Worm (Caenorhabditis elegans) whole organism, late embryonic: Measurements from ENCODE around the gene haao-1.
A peak's percentile ranks its signal among the peaks of the same experiment; 100 is the strongest.

ENCODE experiments used
- C08G9.2 ChIP-seq: sonication (generic microtip); optimal IDR thresholded peaks from 2 replicates; lab custom pipeline; 2016; ENCODE audit warnings: mild to moderate bottlenecking, missing genetic modification characterization, moderate library complexity, missing compliant biosample characterization
- F13H6.1 ChIP-seq: sonication (generic microtip); optimal IDR thresholded peaks from 2 replicates; lab custom pipeline; 2016; ENCODE audit warnings: missing genetic modification characterization, missing compliant biosample characterization
- ahr-1 ChIP-seq: sonication (generic microtip); optimal IDR thresholded peaks from 2 replicates; lab custom pipeline; 2016; ENCODE audit warnings: missing genetic modification characterization, missing compliant biosample characterization
- ceh-14 ChIP-seq: sonication (generic microtip); optimal IDR thresholded peaks from 2 replicates; lab custom pipeline; 2016; ENCODE audit warnings: missing genotype, missing genetic modification characterization, missing compliant biosample characterization
- ceh-18 ChIP-seq: sonication (generic microtip); optimal IDR thresholded peaks from 2 replicates; lab custom pipeline; 2016; ENCODE audit warnings: missing genetic modification characterization, missing compliant biosample characterization
- ceh-2 ChIP-seq: sonication (generic microtip); optimal IDR thresholded peaks from 2 replicates; lab custom pipeline; 2016; ENCODE audit warnings: missing genotype, missing genetic modification characterization, missing compliant biosample characterization
- ceh-22 ChIP-seq: sonication (generic microtip); optimal IDR thresholded peaks from 2 replicates; lab custom pipeline; 2017; ENCODE audit warnings: missing biosample characterization, missing genetic modification characterization
- ceh-24 ChIP-seq: sonication (generic microtip); optimal IDR thresholded peaks from 2 replicates; lab custom pipeline; 2016; ENCODE audit warnings: mild to moderate bottlenecking, missing genetic modification characterization, missing compliant biosample characterization
- ceh-31 ChIP-seq: sonication (generic microtip); optimal IDR thresholded peaks from 2 replicates; lab custom pipeline; 2016; ENCODE audit warnings: missing genetic modification characterization, missing compliant biosample characterization
- ceh-34 ChIP-seq: sonication (generic microtip); optimal IDR thresholded peaks from 2 replicates; lab custom pipeline; 2016; ENCODE audit warnings: mild to moderate bottlenecking, missing genetic modification characterization, missing compliant biosample characterization
- che-1 ChIP-seq: sonication (generic microtip); optimal IDR thresholded peaks from 2 replicates; lab custom pipeline; 2016; ENCODE audit warnings: mild to moderate bottlenecking, missing genetic modification characterization, missing compliant biosample characterization
- dmd-4 ChIP-seq: sonication (generic microtip); optimal IDR thresholded peaks from 2 replicates; lab custom pipeline; 2016; ENCODE audit warnings: borderline replicate concordance, missing genetic modification characterization, missing compliant biosample characterization
- elt-4 ChIP-seq: sonication (generic microtip); optimal IDR thresholded peaks from 2 replicates; lab custom pipeline; 2016; ENCODE audit warnings: missing genetic modification characterization, missing compliant biosample characterization
- eyg-1 ChIP-seq: sonication (generic microtip); optimal IDR thresholded peaks from 2 replicates; lab custom pipeline; 2016; ENCODE audit warnings: missing genotype, missing genetic modification characterization, missing compliant biosample characterization
- fax-1 ChIP-seq: sonication (generic microtip); optimal IDR thresholded peaks from 2 replicates; lab custom pipeline; 2016; ENCODE audit warnings: missing genotype, missing genetic modification characterization, missing compliant biosample characterization
- fkh-10 ChIP-seq: fragments of 150-350 bp; optimal IDR thresholded peaks from 2 replicates; lab custom pipeline; 2014; ENCODE audit warnings: missing biosample characterization, missing genetic modification reagents, missing genetic modification characterization
- fkh-6 ChIP-seq: sonication (generic microtip); optimal IDR thresholded peaks from 2 replicates; lab custom pipeline; 2016; ENCODE audit warnings: missing genetic modification characterization, missing compliant biosample characterization
- gmeb-2 ChIP-seq: sonication (generic microtip); optimal IDR thresholded peaks from 2 replicates; lab custom pipeline; 2016; ENCODE audit warnings: missing genetic modification characterization, inconsistent platforms, missing compliant biosample characterization
- hlh-13 ChIP-seq: fragments of 200-800 bp; sonication (Bioruptor generic); optimal IDR thresholded peaks from 2 replicates; lab custom pipeline; 2018; ENCODE audit warnings: mild to moderate bottlenecking, missing genetic modification characterization, missing compliant biosample characterization
- hlh-15 ChIP-seq: sonication (generic microtip); optimal IDR thresholded peaks from 2 replicates; lab custom pipeline; 2016; ENCODE audit warnings: missing genetic modification characterization, missing compliant biosample characterization
- hlh-8 ChIP-seq: sonication (generic microtip); optimal IDR thresholded peaks from 2 replicates; lab custom pipeline; 2016; ENCODE audit warnings: missing genotype, missing genetic modification characterization, missing compliant biosample characterization
- lim-6 ChIP-seq: sonication (generic microtip); optimal IDR thresholded peaks from 2 replicates; lab custom pipeline; 2016; ENCODE audit warnings: missing genetic modification characterization, missing compliant biosample characterization
- lin-11 ChIP-seq: fragments of 200-800 bp; sonication (Bioruptor generic); optimal IDR thresholded peaks from 2 replicates; lab custom pipeline; 2018; ENCODE audit warnings: mild to moderate bottlenecking, missing genetic modification characterization, missing compliant biosample characterization
- madf-2 ChIP-seq: sonication (generic microtip); optimal IDR thresholded peaks from 2 replicates; lab custom pipeline; 2017; ENCODE audit warnings: missing genetic modification characterization, missing compliant biosample characterization
- nhr-11 ChIP-seq: fragments of 150-350 bp; optimal IDR thresholded peaks from 2 replicates; lab custom pipeline; 2014; ENCODE audit warnings: missing biosample characterization, missing genetic modification characterization
- nhr-232 ChIP-seq: sonication (generic microtip); optimal IDR thresholded peaks from 2 replicates; lab custom pipeline; 2016; ENCODE audit warnings: missing genetic modification characterization, missing compliant biosample characterization
- npax-4 ChIP-seq: sonication (generic microtip); optimal IDR thresholded peaks from 2 replicates; lab custom pipeline; 2016; ENCODE audit warnings: missing genetic modification characterization, missing compliant biosample characterization
- odd-2 ChIP-seq: sonication (generic microtip); optimal IDR thresholded peaks from 2 replicates; lab custom pipeline; 2017; ENCODE audit warnings: antibody characterized with exemption, mild to moderate bottlenecking, missing genetic modification characterization, missing compliant biosample characterization
- pag-3 ChIP-seq: sonication (generic microtip); optimal IDR thresholded peaks from 2 replicates; lab custom pipeline; 2016; ENCODE audit warnings: missing compliant biosample characterization, missing genetic modification characterization, borderline replicate concordance
- pat-9 ChIP-seq: fragments of 200-800 bp; sonication (Bioruptor generic); optimal IDR thresholded peaks from 2 replicates; lab custom pipeline; 2018; ENCODE audit warnings: mild to moderate bottlenecking, missing genetic modification characterization, moderate library complexity, missing compliant biosample characterization
- pax-1 ChIP-seq: fragments of 150-350 bp; optimal IDR thresholded peaks from 2 replicates; lab custom pipeline; 2014; ENCODE audit warnings: missing biosample characterization, missing genetic modification characterization
- pha-2 ChIP-seq: sonication (generic microtip); optimal IDR thresholded peaks from 2 replicates; lab custom pipeline; 2017; ENCODE audit warnings: mild to moderate bottlenecking, missing genetic modification characterization, missing compliant biosample characterization
- pqm-1 ChIP-seq: sonication (generic microtip); optimal IDR thresholded peaks from 2 replicates; lab custom pipeline; 2016; ENCODE audit warnings: missing genetic modification characterization, missing compliant biosample characterization
- pros-1 ChIP-seq: fragments of 150-350 bp; optimal IDR thresholded peaks from 2 replicates; lab custom pipeline; 2014; ENCODE audit warnings: missing biosample characterization, missing genetic modification reagents, missing genetic modification characterization
- rnt-1 ChIP-seq: sonication (generic microtip); optimal IDR thresholded peaks from 2 replicates; lab custom pipeline; 2016; ENCODE audit warnings: missing genetic modification characterization, missing compliant biosample characterization
- sdc-2 ChIP-seq: sonication (generic microtip); optimal IDR thresholded peaks from 2 replicates; lab custom pipeline; 2016; ENCODE audit warnings: missing genotype, missing genetic modification characterization, missing compliant biosample characterization
- sox-2 ChIP-seq: fragments of 200-800 bp; sonication (Bioruptor generic); IDR thresholded peaks from 2 replicates; pipeline ENCODE4 v1.3.6; 2022; ENCODE audit warnings: missing genetic modification reagents, missing genetic modification characterization, missing compliant biosample characterization
- syd-9 ChIP-seq: sonication (generic microtip); optimal IDR thresholded peaks from 2 replicates; lab custom pipeline; 2016; ENCODE audit warnings: mild to moderate bottlenecking, missing genetic modification characterization, moderate library complexity, missing compliant biosample characterization
- tbx-2 ChIP-seq: sonication (generic microtip); optimal IDR thresholded peaks from 2 replicates; lab custom pipeline; 2016; ENCODE audit warnings: missing genetic modification characterization, missing compliant biosample characterization
- tbx-7 ChIP-seq: sonication (generic microtip); optimal IDR thresholded peaks from 2 replicates; lab custom pipeline; 2016; ENCODE audit warnings: missing genotype, missing genetic modification characterization, missing compliant biosample characterization
- unc-3 ChIP-seq, 2 experiments: fragments of 200-800 bp in 1 of 2; sonication (Bioruptor generic) in 1 of 2; sonication (generic microtip) in 1 of 2; conservative IDR thresholded peaks in 1 of 2; optimal IDR thresholded peaks in 1 of 2; 2 replicates each; pipeline versions ENCODE4 v1.3.6 to Lab custom; 2016 to 2022; ENCODE audit warnings: missing compliant biosample characterization in 2 of 2, missing genetic modification characterization in 2 of 2, missing genetic modification reagents in 1 of 2
- unc-42 ChIP-seq: sonication (generic microtip); optimal IDR thresholded peaks from 2 replicates; lab custom pipeline; 2016; ENCODE audit warnings: missing genotype, missing genetic modification characterization, missing compliant biosample characterization
- zip-5 ChIP-seq: sonication (generic microtip); optimal IDR thresholded peaks from 2 replicates; lab custom pipeline; 2016; ENCODE audit warnings: missing genetic modification characterization, missing compliant biosample characterization
- ztf-16 ChIP-seq: sonication (generic microtip); optimal IDR thresholded peaks from 2 replicates; lab custom pipeline; 2017; ENCODE audit warnings: missing genetic modification characterization, missing compliant biosample characterization

The haao-1 gene

DNA sequence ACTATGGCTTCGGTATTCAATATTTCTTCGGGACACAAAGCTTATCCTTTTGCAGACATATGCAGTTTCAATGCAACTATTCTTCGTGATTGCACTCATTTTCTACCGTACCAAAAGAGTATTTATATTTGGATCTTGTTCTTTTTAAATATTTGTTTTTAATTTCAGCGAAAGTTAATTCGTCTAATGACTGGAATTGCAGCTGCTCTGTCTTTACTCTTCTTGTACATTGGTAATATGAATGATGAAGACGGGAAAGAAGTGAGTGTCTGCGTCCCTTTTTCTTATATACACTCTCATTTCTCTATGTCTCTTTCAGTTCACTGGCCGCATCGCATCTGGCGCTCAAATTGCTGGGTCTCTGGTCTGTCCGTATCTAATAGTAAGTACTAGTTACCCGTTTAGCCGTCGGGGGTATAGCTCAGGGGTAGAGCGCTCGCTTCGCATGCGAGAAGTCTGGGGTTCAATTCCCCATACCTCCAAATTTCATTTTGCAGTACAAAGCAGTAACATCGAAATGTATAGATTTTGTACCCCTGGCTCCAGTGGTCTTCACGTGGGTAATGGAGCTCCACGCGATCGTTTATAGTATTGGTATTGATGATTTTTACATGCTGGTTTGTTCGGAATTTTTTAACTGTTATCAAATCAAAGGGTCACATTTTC lies 1.4 kb upstream of the haao-1 start (continued):
- TF ChIP-seq lin-11 (tag; lab: Kevin White, UChicago) (peak; percentile 81), nhr-11 (tag; lab: Kevin White, UChicago) (no peak), ceh-14 (peak; percentile 45), fax-1 (tag; lab: Kevin White, UChicago) (peak; percentile 72), gmeb-2 (peak; percentile 92), sox-2 (peak; percentile 84), madf-2 (tag; lab: Kevin White, UChicago) (peak; percentile 81), ztf-16 (peak; percentile 87), tbx-2 (peak; percentile 80), F13H6.1 (tag; lab: Kevin White, UChicago) (peak; percentile 65), pat-9 (tag; lab: Kevin White, UChicago) (peak; percentile 90), fkh-6 (tag; lab: Kevin White, UChicago) (peak; percentile 90), sdc-2 (tag; lab: Kevin White, UChicago) (peak; percentile 78), npax-4 (tag; lab: Kevin White, UChicago) (peak; percentile 76), nhr-232 (tag; lab: Kevin White, UChicago) (peak; percentile 82), pqm-1 (tag; lab: Kevin White, UChicago) (peak; percentile 45), unc-3 (GFP tag; conservative IDR thresholded peaks at IDR 0.05; lab: Robert Waterston, UW) (peak; percentile 87), unc-3 (tag; optimal IDR thresholded peaks at IDR 0.05; lab: Kevin White, UChicago) (peak; percentile 86), tbx-7 (tag; lab: Kevin White, UChicago) (peak; percentile 41), C08G9.2 (tag; lab: Kevin White, UChicago) (peak; percentile 77), hlh-13 (GFP tag; lab: Kevin White, UChicago) (peak; percentile 90), ceh-18 (tag; lab: Kevin White, UChicago) (peak; percentile 74), pag-3 (tag; lab: Kevin White, UChicago) (peak; percentile 11), ceh-2 (tag; lab: Kevin White, UChicago) (peak; percentile 77), lim-6 (tag; lab: Kevin White, UChicago) (no peak), ceh-22 (tag; lab: Kevin White, UChicago) (no peak), eyg-1 (tag; lab: Kevin White, UChicago) (peak; percentile 88), hlh-15 (tag; lab: Kevin White, UChicago) (peak; percentile 65), elt-4 (tag; lab: Kevin White, UChicago) (no peak), dmd-4 (peak; percentile 59), ceh-34 (tag; lab: Kevin White, UChicago) (peak; percentile 92), odd-2 (tag; lab: Kevin White, UChicago) (peak; percentile 39), che-1 (tag; lab: Kevin White, UChicago) (peak; percentile 84), pha-2 (tag; lab: Kevin White, UChicago) (peak; percentile 92), unc-42 (tag; lab: Kevin White, UChicago) (peak; percentile 84), ahr-1 (peak; percentile 49), rnt-1 (tag; lab: Kevin White, UChicago) (peak; percentile 66), pax-1 (tag; lab: Kevin White, UChicago) (no peak), pros-1 (tag; lab: Kevin White, UChicago) (peak; percentile 15), hlh-8 (tag; lab: Kevin White, UChicago) (peak; percentile 59), fkh-10 (GFP tag; lab: Kevin White, UChicago) (peak; percentile 62), syd-9 (tag; lab: Kevin White, UChicago) (peak; percentile 88), ceh-24 (tag; lab: Kevin White, UChicago) (peak; percentile 62), zip-5 (tag; lab: Kevin White, UChicago) (peak; percentile 47), ceh-31 (tag; lab: Kevin White, UChicago) (peak; percentile 79)
